Worm (Caenorhabditis elegans) whole organism, late embryonic: ENCODE data around the gene pcyt-1.

Experiments
- dmd-4 ChIP-seq: sonication (generic microtip); optimal IDR thresholded peaks from 2 replicates; lab custom pipeline; 2016; ENCODE audit warnings: borderline replicate concordance, missing genetic modification characterization, missing compliant biosample characterization
- dve-1 ChIP-seq: sonication (generic microtip); optimal IDR thresholded peaks from 2 replicates; lab custom pipeline; 2017; ENCODE audit warnings: antibody characterized with exemption, mild to moderate bottlenecking, missing genetic modification characterization, missing compliant biosample characterization
- pat-9 ChIP-seq: fragments of 200-800 bp; sonication (Bioruptor generic); optimal IDR thresholded peaks from 2 replicates; lab custom pipeline; 2018; ENCODE audit warnings: mild to moderate bottlenecking, missing genetic modification characterization, moderate library complexity, missing compliant biosample characterization
- pqm-1 ChIP-seq: sonication (generic microtip); optimal IDR thresholded peaks from 2 replicates; lab custom pipeline; 2016; ENCODE audit warnings: missing genetic modification characterization, missing compliant biosample characterization
- sox-4 ChIP-seq: sonication (generic microtip); optimal IDR thresholded peaks from 2 replicates; lab custom pipeline; 2017; ENCODE audit warnings: mild to moderate bottlenecking, missing genetic modification characterization, inconsistent platforms, missing compliant biosample characterization
- unc-55 ChIP-seq: sonication (generic microtip); optimal IDR thresholded peaks from 2 replicates; lab custom pipeline; 2017; ENCODE audit warnings: missing biosample characterization, missing genetic modification reagents, missing genetic modification characterization

ce11 chrX:7573629-7574028 is 1.5 kb downstream of the pcyt-1 start:
- TF ChIP-seq pat-9 (tag; lab: Kevin White, UChicago) = no peak
- TF ChIP-seq dmd-4 = no peak
- TF ChIP-seq sox-4 (tag; lab: Kevin White, UChicago) = no peak
- TF ChIP-seq unc-55 (GFP tag; lab: Kevin White, UChicago) = peak; percentile 9
- TF ChIP-seq pqm-1 (tag; lab: Kevin White, UChicago) = no peak
- no peak for TF ChIP-seq dve-1 (tag; lab: Kevin White, UChicago)
